Fruit fly (Drosophila melanogaster) whole organism, embryonic: ENCODE data around the gene CG15543.
A peak's percentile ranks its signal among the peaks of the same experiment; 100 is the strongest.

Experiments
- CG14441 ChIP-seq: fragments of 200-800 bp; sonication (Bioruptor generic); IDR thresholded peaks from 2 replicates; pipeline ENCODE4 v1.3.6; 2022; ENCODE audit warnings: missing biosample characterization, missing genetic modification characterization
- CG14860 ChIP-seq: fragments of 200-800 bp; sonication (Bioruptor generic); IDR thresholded peaks from 3 replicates; pipeline ENCODE4 v1.3.6; 2022; ENCODE audit warnings: missing biosample characterization, missing genetic modification characterization; ENCODE audit not compliant: partially characterized antibody
- CG16813 ChIP-seq: fragments of 200-800 bp; sonication (Bioruptor generic); IDR thresholded peaks from 3 replicates; pipeline ENCODE4 v1.3.6; 2022; ENCODE audit warnings: missing biosample characterization, missing genetic modification characterization; ENCODE audit not compliant: partially characterized antibody
- CG17912 ChIP-seq: fragments of 200-800 bp; sonication (Bioruptor generic); optimal IDR thresholded peaks from 2 replicates; lab custom pipeline; 2018; ENCODE audit warnings: missing biosample characterization, mild to moderate bottlenecking, missing genetic modification characterization
- CG2116 ChIP-seq: fragments of 200-800 bp; sonication (Bioruptor generic); optimal IDR thresholded peaks from 3 replicates; lab custom pipeline; 2018; ENCODE audit warnings: missing biosample characterization, mild to moderate bottlenecking, missing genetic modification characterization
- CG2120 ChIP-seq: fragments of 200-800 bp; sonication (Bioruptor generic); optimal IDR thresholded peaks from 3 replicates; lab custom pipeline; 2016; ENCODE audit warnings: missing biosample characterization, missing genetic modification characterization
- CG2678 ChIP-seq: fragments of 200-800 bp; sonication (Bioruptor generic); optimal IDR thresholded peaks from 3 replicates; lab custom pipeline; 2019; ENCODE audit warnings: missing biosample characterization, mild to moderate bottlenecking, missing genetic modification characterization, moderate library complexity
- CG2712 ChIP-seq: fragments of 200-800 bp; optimal IDR thresholded peaks from 3 replicates; lab custom pipeline; 2019; ENCODE audit warnings: missing biosample characterization, mild to moderate bottlenecking, missing genetic modification characterization, moderate library complexity
- CG32532 ChIP-seq: fragments of 200-800 bp; sonication (Bioruptor generic); IDR thresholded peaks from 2 replicates; pipeline ENCODE4 v1.3.6; 2022; ENCODE audit warnings: missing biosample characterization, missing genetic modification characterization
- CG33557 ChIP-seq: fragments of 200-800 bp; sonication (Bioruptor generic); optimal IDR thresholded peaks from 2 replicates; lab custom pipeline; 2019; ENCODE audit warnings: missing biosample characterization, mild to moderate bottlenecking, missing genetic modification characterization, moderate library complexity
- CG3726 ChIP-seq: fragments of 200-800 bp; sonication (Bioruptor generic); IDR thresholded peaks from 3 replicates; pipeline ENCODE4, ENCODE4 v1.3.6; 2022; ENCODE audit warnings: missing biosample characterization, missing genetic modification characterization
- CG4360 ChIP-seq: fragments of 200-800 bp; sonication (Bioruptor generic); IDR thresholded peaks from 2 replicates; pipeline ENCODE4 v1.3.6; 2022; ENCODE audit warnings: missing biosample characterization, missing genetic modification characterization
- CG5953 ChIP-seq: fragments of 200-800 bp; sonication (Bioruptor generic); IDR thresholded peaks from 2 replicates; pipeline ENCODE4 v1.3.6; 2022; ENCODE audit warnings: missing biosample characterization, missing genetic modification characterization
- CG6254 ChIP-seq: fragments of 200-800 bp; sonication (Bioruptor generic); optimal IDR thresholded peaks from 3 replicates; lab custom pipeline; 2017; ENCODE audit warnings: mild to moderate bottlenecking, missing biosample characterization, missing genetic modification reagents, missing genetic modification characterization
- CG8290 ChIP-seq, 3 experiments: fragments of 200-800 bp; sonication (Bioruptor generic); optimal IDR thresholded peaks; 2 replicates each; lab custom pipeline; 2016 to 2019; ENCODE audit warnings: missing biosample characterization in 3 of 3, missing genetic modification characterization in 3 of 3, mild to moderate bottlenecking in 2 of 3, moderate library complexity in 1 of 3
- CG8478 ChIP-seq: fragments of >200 bp; optimal IDR thresholded peaks from 2 replicates; lab custom pipeline; 2018
- CHES-1-like ChIP-seq: fragments of 200-800 bp; sonication (Bioruptor generic); optimal IDR thresholded peaks from 2 replicates; lab custom pipeline; 2016; ENCODE audit warnings: missing biosample characterization, missing genetic modification characterization
- CoRest ChIP-seq: fragments of 200-800 bp; sonication (Bioruptor generic); optimal IDR thresholded peaks from 3 replicates; lab custom pipeline; 2018; ENCODE audit warnings: missing biosample characterization, mild to moderate bottlenecking, missing genetic modification characterization, moderate library complexity
- Dad ChIP-seq: fragments of 200-800 bp; sonication (Bioruptor generic); optimal IDR thresholded peaks from 3 replicates; lab custom pipeline; 2016; ENCODE audit warnings: missing biosample characterization, missing genetic modification characterization
- Dp ChIP-seq: fragments of 200-800 bp; sonication (Bioruptor generic); optimal IDR thresholded peaks from 2 replicates; lab custom pipeline; 2018; ENCODE audit warnings: missing biosample characterization, mild to moderate bottlenecking, missing genetic modification characterization, moderate library complexity
- Ets97D ChIP-seq: fragments of 200-800 bp; sonication (Bioruptor generic); optimal IDR thresholded peaks from 3 replicates; lab custom pipeline; 2016; ENCODE audit warnings: missing biosample characterization, missing genetic modification characterization
- Fer1 ChIP-seq: fragments of 200-800 bp; sonication (Bioruptor generic); optimal IDR thresholded peaks from 2 replicates; lab custom pipeline; 2017; ENCODE audit warnings: missing biosample characterization, mild to moderate bottlenecking, missing genetic modification characterization
- MTF-1 ChIP-seq: fragments of 200-800 bp; sonication (Bioruptor generic); optimal IDR thresholded peaks from 2 replicates; lab custom pipeline; 2018; ENCODE audit warnings: missing biosample characterization, mild to moderate bottlenecking, missing genetic modification characterization, borderline replicate concordance
- NC2β ChIP-seq: fragments of 200-800 bp; sonication (Bioruptor generic); optimal IDR thresholded peaks from 2 replicates; lab custom pipeline; 2016; ENCODE audit warnings: missing biosample characterization, missing genetic modification characterization
- Pdp1 ChIP-seq, 2 experiments: fragments of 200-800 bp; sonication (Bioruptor generic); optimal IDR thresholded peaks; 3 replicates each; lab custom pipeline; 2016; ENCODE audit warnings: missing biosample characterization in 2 of 2, missing genetic modification characterization in 2 of 2, mild to moderate bottlenecking in 1 of 2, moderate library complexity in 1 of 2
- Rfx ChIP-seq: fragments of 200-800 bp; sonication (Bioruptor generic); IDR thresholded peaks from 2 replicates; pipeline ENCODE4 v1.3.6; 2022; ENCODE audit warnings: missing biosample characterization, missing genetic modification characterization
- Sox100B ChIP-seq: fragments of 200-800 bp; sonication (Bioruptor generic); optimal IDR thresholded peaks from 3 replicates; lab custom pipeline; 2018; ENCODE audit warnings: missing biosample characterization, mild to moderate bottlenecking, missing genetic modification characterization
- ab ChIP-seq: fragments of 200-800 bp; sonication (Bioruptor generic); optimal IDR thresholded peaks from 2 replicates; lab custom pipeline; 2016; ENCODE audit warnings: missing biosample characterization, missing genetic modification characterization
- ap ChIP-seq: fragments of 200-800 bp; sonication (Bioruptor generic); IDR thresholded peaks from 2 replicates; pipeline ENCODE4 v1.3.6; 2022; ENCODE audit warnings: missing biosample characterization, missing genetic modification characterization
- ase ChIP-seq: fragments of 200-800 bp; sonication (Bioruptor generic); IDR thresholded peaks from 3 replicates; pipeline ENCODE4 v1.3.6; 2022; ENCODE audit warnings: missing biosample characterization, missing genetic modification characterization
- bsh ChIP-seq, 2 experiments: fragments of 200-800 bp; sonication (Bioruptor generic); optimal IDR thresholded peaks; 2 replicates each; lab custom pipeline; 2017 to 2018; ENCODE audit warnings: mild to moderate bottlenecking in 2 of 2, missing biosample characterization in 2 of 2, missing genetic modification characterization in 2 of 2, moderate library complexity in 1 of 2
- da ChIP-seq: fragments of 200-800 bp; sonication (Bioruptor generic); optimal IDR thresholded peaks from 2 replicates; lab custom pipeline; 2016; ENCODE audit warnings: missing biosample characterization, missing genetic modification characterization
- dan ChIP-seq: fragments of 200-800 bp; sonication (Bioruptor generic); IDR thresholded peaks from 2 replicates; pipeline ENCODE4 v1.3.6; 2022; ENCODE audit warnings: missing biosample characterization, missing genetic modification characterization
- en ChIP-seq: fragments of 200-800 bp; sonication (Bioruptor generic); optimal IDR thresholded peaks from 2 replicates; lab custom pipeline; 2016; ENCODE audit warnings: missing biosample characterization, missing genetic modification characterization
- fd64A ChIP-seq: fragments of 200-800 bp; sonication (Bioruptor generic); optimal IDR thresholded peaks from 3 replicates; lab custom pipeline; 2018; ENCODE audit warnings: missing biosample characterization, mild to moderate bottlenecking, missing genetic modification characterization
- gcm2 ChIP-seq: fragments of 200-800 bp; sonication (Bioruptor generic); optimal IDR thresholded peaks from 2 replicates; lab custom pipeline; 2016; ENCODE audit warnings: missing biosample characterization, missing genetic modification characterization
- jigr1 ChIP-seq: fragments of 200-800 bp; sonication (Bioruptor generic); IDR thresholded peaks from 3 replicates; pipeline ENCODE4 v1.3.6; 2022; ENCODE audit warnings: missing biosample characterization, missing genetic modification characterization
- kah ChIP-seq: fragments of 200-800 bp; sonication (Bioruptor generic); optimal IDR thresholded peaks from 2 replicates; lab custom pipeline; 2018; ENCODE audit warnings: missing biosample characterization, mild to moderate bottlenecking, missing genetic modification characterization
- odd ChIP-seq: fragments of 200-800 bp; sonication (Bioruptor generic); optimal IDR thresholded peaks from 2 replicates; lab custom pipeline; 2017; ENCODE audit warnings: missing biosample characterization, mild to moderate bottlenecking, missing genetic modification characterization
- peb ChIP-seq: fragments of 200-800 bp; sonication (Bioruptor generic); IDR thresholded peaks from 2 replicates; pipeline ENCODE4 v1.3.6; 2022; ENCODE audit warnings: missing biosample characterization, missing genetic modification characterization
- psq ChIP-seq: fragments of 200-800 bp; sonication (Bioruptor generic); optimal IDR thresholded peaks from 2 replicates; lab custom pipeline; 2017; ENCODE audit warnings: missing biosample characterization, missing genetic modification characterization
- sens-2 ChIP-seq: fragments of 200-800 bp; sonication (Bioruptor generic); IDR thresholded peaks from 2 replicates; pipeline ENCODE4 v1.3.6; 2022; ENCODE audit warnings: missing biosample characterization, missing genetic modification characterization
- shn ChIP-seq: fragments of 200-800 bp; sonication (Bioruptor generic); optimal IDR thresholded peaks from 3 replicates; lab custom pipeline; 2016; ENCODE audit warnings: missing biosample characterization, missing genetic modification characterization
- sisA ChIP-seq: fragments of 200-800 bp; sonication (Bioruptor generic); IDR thresholded peaks from 2 replicates; pipeline ENCODE4 v1.3.6; 2022; ENCODE audit warnings: missing biosample characterization, missing genetic modification characterization
- slbo ChIP-seq: fragments of 200-800 bp; sonication (Bioruptor generic); IDR thresholded peaks from 2 replicates; pipeline ENCODE4 v1.3.6; 2022; ENCODE audit warnings: missing biosample characterization, missing genetic modification characterization
- stc ChIP-seq: fragments of 200-800 bp; sonication (Bioruptor generic); IDR thresholded peaks from 2 replicates; pipeline ENCODE4 v1.3.6; 2022; ENCODE audit warnings: missing biosample characterization, missing genetic modification characterization
- tll ChIP-seq, 2 experiments: fragments of 200-800 bp in 1 of 2; fragments of >200 bp in 1 of 2; sonication (Bioruptor generic) in 1 of 2; optimal IDR thresholded peaks; 2 replicates each; lab custom pipeline; 2017 to 2019; ENCODE audit warnings: missing biosample characterization in 2 of 2, missing genetic modification characterization in 2 of 2, mild to moderate bottlenecking in 1 of 2, moderate library complexity in 1 of 2
- tna ChIP-seq: fragments of 200-800 bp; sonication (Bioruptor generic); IDR thresholded peaks from 2 replicates; pipeline ENCODE4 v1.3.6; 2022; ENCODE audit warnings: missing biosample characterization, missing genetic modification characterization; ENCODE audit not compliant: partially characterized antibody
- toy ChIP-seq: fragments of 200-800 bp; sonication (Bioruptor generic); IDR thresholded peaks from 2 replicates; pipeline ENCODE4 v1.3.6; 2022; ENCODE audit warnings: missing biosample characterization, missing genetic modification characterization
- trem ChIP-seq: fragments of 200-800 bp; optimal IDR thresholded peaks from 3 replicates; lab custom pipeline; 2019; ENCODE audit warnings: missing biosample characterization, mild to moderate bottlenecking, missing genetic modification characterization, moderate library complexity
- trh ChIP-seq: fragments of 200-800 bp; sonication (Bioruptor generic); optimal IDR thresholded peaks from 2 replicates; lab custom pipeline; 2016; ENCODE audit warnings: missing biosample characterization, missing genetic modification characterization

CG15543 gene

dm6 chr3R:30761140-30761539 lies 18.5 kb downstream of the CG15543 start (continued):
- peak; percentile 5 for TF ChIP-seq CG2116 (GFP tag; lab: Kevin White, UChicago)
- no peak for TF ChIP-seq CG8290 (GFP tag; optimal IDR thresholded peaks at IDR 0.05; lab: Kevin White, UChicago)
- TF ChIP-seq CG8290 (tag; optimal IDR thresholded peaks at IDR 0.05; lab: Kevin White, UChicago), result no peak
- no peak for TF ChIP-seq CG8478 (lab: Kevin White, UChicago)
- peak; percentile 51 for TF ChIP-seq Sox100B (GFP tag; lab: Kevin White, UChicago)
- no peak for TF ChIP-seq tna (GFP tag; lab: Robert Waterston, UW)
- no peak for TF ChIP-seq CG14441 (GFP tag; lab: Robert Waterston, UW)
- TF ChIP-seq bsh (GFP tag; optimal IDR thresholded peaks at IDR 0.05; lab: Kevin White, UChicago), result peak in 1 of 2 experiments; percentile 77
- TF ChIP-seq stc (GFP tag; lab: Robert Waterston, UW), result peak; percentile 46
- TF ChIP-seq Dad (GFP tag; lab: Kevin White, UChicago), result no peak
- TF ChIP-seq psq (GFP tag; lab: Kevin White, UChicago), result no peak
- peak; percentile 29 to 54 for TF ChIP-seq Pdp1 (GFP tag; optimal IDR thresholded peaks at IDR 0.05; lab: Kevin White, UChicago)
- TF ChIP-seq peb (GFP tag; lab: Robert Waterston, UW), result peak; percentile 28; the same call in 1 of the 2 replicates
- TF ChIP-seq da, result no peak
- peak; percentile 9 for TF ChIP-seq CG2120
- TF ChIP-seq shn (GFP tag; lab: Kevin White, UChicago), result peak; percentile 21
- TF ChIP-seq tll (GFP tag; optimal IDR thresholded peaks at IDR 0.05; lab: Kevin White, UChicago), result peak in 1 of 2 experiments; percentile 53
- TF ChIP-seq odd (GFP tag; lab: Kevin White, UChicago), result peak; percentile 38
- TF ChIP-seq CG6254, result peak; percentile 52
- TF ChIP-seq CG2678 (tag; lab: Kevin White, UChicago), result peak; percentile 65
- TF ChIP-seq Ets97D (GFP tag; lab: Kevin White, UChicago), result no peak
- no peak for TF ChIP-seq gcm2 (GFP tag; lab: Kevin White, UChicago)
- TF ChIP-seq toy, result no peak
- TF ChIP-seq CG33557, result peak; percentile 67
- TF ChIP-seq Dp (GFP tag; lab: Kevin White, UChicago), result no peak
- no peak for TF ChIP-seq dan (GFP tag; lab: Robert Waterston, UW)
- no peak for TF ChIP-seq ab (GFP tag; lab: Kevin White, UChicago)
- TF ChIP-seq CG17912 (GFP tag; lab: Kevin White, UChicago), result no peak
- no peak for TF ChIP-seq CHES-1-like (GFP tag; lab: Kevin White, UChicago)
- TF ChIP-seq trem (tag; lab: Kevin White, UChicago), result peak; percentile 57
- peak; percentile 24 for TF ChIP-seq MTF-1
- TF ChIP-seq en (GFP tag; lab: Kevin White, UChicago), result peak; percentile 16
- TF ChIP-seq fd64A (GFP tag; lab: Kevin White, UChicago), result no peak
- TF ChIP-seq ase (GFP tag; lab: Robert Waterston, UW), result no peak
- TF ChIP-seq jigr1, result no peak
- TF ChIP-seq ap (GFP tag; lab: Robert Waterston, UW), result no peak
- no peak for TF ChIP-seq CG14860 (GFP tag; lab: Robert Waterston, UW)
- TF ChIP-seq slbo (GFP tag; lab: Robert Waterston, UW), result peak; percentile 7; the same call in 1 of the 2 replicates
- no peak for TF ChIP-seq CG5953 (GFP tag; lab: Robert Waterston, UW)
- TF ChIP-seq CG32532 (GFP tag; lab: Robert Waterston, UW), result no peak
- TF ChIP-seq sens-2 (GFP tag; lab: Robert Waterston, UW), result peak; percentile 56; the same call in 1 of the 2 replicates
- peak; percentile 11; the same call in 1 of the 2 replicates for TF ChIP-seq Rfx
- no peak for TF ChIP-seq CG16813
- TF ChIP-seq Fer1, result peak; percentile 62
- TF ChIP-seq trh (GFP tag; lab: Kevin White, UChicago), result no peak
- TF ChIP-seq NC2β, result peak; percentile 38
- no peak for TF ChIP-seq kah (GFP tag; lab: Kevin White, UChicago)
- TF ChIP-seq CG4360 (GFP tag; lab: Robert Waterston, UW), result no peak
- TF ChIP-seq CoRest (tag; lab: Kevin White, UChicago), result peak; percentile 33
- peak; percentile 77 for TF ChIP-seq CG2712 (tag; lab: Kevin White, UChicago)
- no peak for TF ChIP-seq CG3726 (GFP tag; lab: Robert Waterston, UW)
- peak; percentile 50; the same call in 1 of the 2 replicates for TF ChIP-seq sisA (GFP tag; lab: Robert Waterston, UW)
